Worm (Caenorhabditis elegans) whole organism, mixed stage, embryonic: ENCODE measurements around the gene R07D5.2.

Experiments
- blmp-1 ChIP-seq: fragments of 150-350 bp; optimal IDR thresholded peaks from 2 replicates; lab custom pipeline; 2014; ENCODE audit warnings: missing biosample characterization, missing genetic modification characterization
- drap-1 ChIP-seq: fragments of 200-800 bp; sonication (Bioruptor generic); optimal IDR thresholded peaks from 3 replicates; lab custom pipeline; 2018; ENCODE audit warnings: mild to moderate bottlenecking, missing genetic modification characterization, missing compliant biosample characterization
- flh-1 ChIP-seq: fragments of 200-800 bp; sonication (Bioruptor generic); optimal IDR thresholded peaks from 2 replicates; lab custom pipeline; 2018; ENCODE audit warnings: mild to moderate bottlenecking, missing genetic modification characterization, moderate library complexity, missing compliant biosample characterization
- hlh-1 ChIP-seq: fragments of 150-350 bp; optimal IDR thresholded peaks from 2 replicates; lab custom pipeline; 2014; ENCODE audit warnings: missing biosample characterization, missing genetic modification reagents, missing genetic modification characterization
- lin-13 ChIP-seq: fragments of 150-350 bp; optimal IDR thresholded peaks from 2 replicates; lab custom pipeline; 2014; ENCODE audit warnings: missing biosample characterization, missing genetic modification characterization
- lsy-2 ChIP-seq: fragments of 150-350 bp; optimal IDR thresholded peaks from 2 replicates; lab custom pipeline; 2014; ENCODE audit warnings: missing biosample characterization, missing genetic modification characterization
- nhr-2 ChIP-seq: fragments of 150-350 bp; optimal IDR thresholded peaks from 2 replicates; lab custom pipeline; 2014; ENCODE audit warnings: missing biosample characterization, missing genetic modification characterization
- nhr-237 ChIP-seq: fragments of 150-350 bp; optimal IDR thresholded peaks from 2 replicates; lab custom pipeline; 2014; ENCODE audit warnings: missing biosample characterization, missing genetic modification characterization
- nhr-28 ChIP-seq: fragments of 150-350 bp; optimal IDR thresholded peaks from 2 replicates; lab custom pipeline; 2014; ENCODE audit warnings: missing biosample characterization, missing genetic modification characterization
- pha-4 ChIP-seq: fragments of 150-350 bp; optimal IDR thresholded peaks from 2 replicates; lab custom pipeline; 2018; ENCODE audit warnings: missing biosample characterization, missing genetic modification reagents, missing genetic modification characterization
- snpc-4 ChIP-seq: fragments of 150-350 bp; optimal IDR thresholded peaks from 2 replicates; lab custom pipeline; 2014; ENCODE audit warnings: missing biosample characterization, missing genetic modification characterization
- unc-62 ChIP-seq: fragments of 150-350 bp; optimal IDR thresholded peaks from 2 replicates; lab custom pipeline; 2014; ENCODE audit warnings: missing biosample characterization, missing genetic modification reagents, missing genetic modification characterization
- zip-8 ChIP-seq: fragments of 150-350 bp; optimal IDR thresholded peaks from 2 replicates; lab custom pipeline; 2014; ENCODE audit warnings: missing biosample characterization, missing genetic modification characterization

DNA sequence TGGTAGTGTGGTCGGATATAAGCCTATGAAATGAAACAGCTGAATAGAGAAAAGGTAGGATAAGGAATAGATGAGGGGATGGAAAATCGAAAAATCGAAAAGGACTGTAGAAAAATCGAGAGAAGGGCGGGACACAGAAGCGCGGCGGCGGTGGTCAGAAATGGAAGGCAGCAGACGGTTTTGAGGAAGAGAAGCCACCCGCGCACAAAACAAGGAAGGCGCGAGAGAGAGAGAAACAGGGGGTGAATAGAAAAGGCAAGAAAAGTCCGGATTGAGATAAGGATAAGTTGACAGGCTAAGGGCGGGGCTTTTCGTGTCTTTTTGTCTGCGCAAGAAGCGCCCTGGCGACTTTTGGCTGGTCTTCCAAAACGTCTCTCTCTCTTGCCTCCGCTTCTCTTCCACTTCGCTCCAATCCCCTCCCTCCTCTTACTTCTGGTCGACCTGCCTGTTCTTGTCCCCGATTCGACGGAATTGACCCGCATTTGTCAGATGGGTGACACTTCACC, 8.6 kb downstream of the R07D5.2 start, which contains the start of gene mlt-9:
- TF ChIP-seq blmp-1: no peak
- TF ChIP-seq drap-1 (GFP tag; lab: Kevin White, UChicago): no peak
- TF ChIP-seq lin-13: no peak
- TF ChIP-seq lsy-2 (tag; lab: Kevin White, UChicago): no peak
- no peak for TF ChIP-seq nhr-237 (tag; lab: Kevin White, UChicago)
- no peak for TF ChIP-seq pha-4 (tag; lab: Kevin White, UChicago)
- TF ChIP-seq unc-62: no peak
- TF ChIP-seq hlh-1: no peak
- no peak for TF ChIP-seq flh-1 (GFP tag; lab: Kevin White, UChicago)
- no peak for TF ChIP-seq snpc-4 (tag; lab: Kevin White, UChicago)
- no peak for TF ChIP-seq nhr-28 (tag; lab: Kevin White, UChicago)
- TF ChIP-seq zip-8: no peak
- no peak for TF ChIP-seq nhr-2 (tag; lab: Kevin White, UChicago)
